Worm (Caenorhabditis elegans): ENCODE results near the gene slc-25A21.
A peak's percentile ranks its signal among the peaks of the same experiment; 100 is the strongest.

The slc-25A21 gene

ce11 chrX:16209660-16210059, 20.0 kb downstream of the slc-25A21 start:
- TF ChIP-seq Y56A3A.18 (GFP tag; IDR thresholded peaks at IDR 0.05) (peak; percentile 96), aptf-3 (GFP tag; IDR thresholded peaks at IDR 0.05) (peak; percentile 76; the same call in 1 of the 2 replicates), lir-1 (GFP tag; conservative IDR thresholded peaks at IDR 0.05) (peak; percentile 52), hmg-1.2 (GFP tag; IDR thresholded peaks at IDR 0.05) (peak; percentile 92), F10E7.11 (tag; optimal IDR thresholded peaks at IDR 0.05) (peak; percentile 77), ztf-3 (GFP tag; optimal IDR thresholded peaks at IDR 0.05) (peak; percentile 30), unc-130 (GFP tag; optimal IDR thresholded peaks at IDR 0.05) (peak; percentile 41), ztf-18 (tag; optimal IDR thresholded peaks at IDR 0.05) (peak; percentile 59), ceh-58 (GFP tag; IDR thresholded peaks at IDR 0.05) (peak; percentile 89; the same call in 1 of the 2 replicates), D2030.7 (GFP tag; IDR thresholded peaks at IDR 0.05) (peak; percentile 80), lin-54 (GFP tag; optimal IDR thresholded peaks at IDR 0.05) (peak; percentile 77), C17E4.6 (GFP tag; IDR thresholded peaks at IDR 0.05) (peak; percentile 39; the same call in 1 of the 2 replicates), mxl-1 (tag; optimal IDR thresholded peaks at IDR 0.05) (peak; percentile 66), efl-1 (GFP tag; optimal IDR thresholded peaks at IDR 0.05) (no peak), dpl-1 (GFP tag; optimal IDR thresholded peaks at IDR 0.05) (peak; percentile 16), T07F8.4 (tag; optimal IDR thresholded peaks at IDR 0.05) (peak; percentile 85), F57C9.4 (tag; optimal IDR thresholded peaks at IDR 0.05) (peak; percentile 61), nfya-1 (tag; optimal IDR thresholded peaks at IDR 0.05; ENCODE audit: borderline replicate concordance, insufficient read depth) (no peak), pbrm-1 (GFP tag; IDR thresholded peaks at IDR 0.05) (peak; percentile 92), let-526 (GFP tag; IDR thresholded peaks at IDR 0.05) (peak; percentile 67; the same call in 1 of the 2 replicates), ztf-28 (GFP tag; IDR thresholded peaks at IDR 0.05) (peak; percentile 80; the same call in 1 of the 2 replicates), B0261.1 (tag; optimal IDR thresholded peaks at IDR 0.05) (peak; percentile 99), hlh-12 (tag; optimal IDR thresholded peaks at IDR 0.05) (no peak), C06A6.2 (GFP tag; conservative IDR thresholded peaks at IDR 0.05) (peak; percentile 77), dox-1 (GFP tag; IDR thresholded peaks at IDR 0.05) (peak; percentile 94), ceh-100 (GFP tag; IDR thresholded peaks at IDR 0.05) (peak; percentile 69), zim-3 (tag; optimal IDR thresholded peaks at IDR 0.05) (peak; percentile 80), lin-35 (GFP tag; optimal IDR thresholded peaks at IDR 0.05) (peak in 2 of 3 experiments; percentile 5 to 89), fkh-3 (tag; optimal IDR thresholded peaks at IDR 0.05) (peak; percentile 91), athp-1 (tag; optimal IDR thresholded peaks at IDR 0.05) (peak; percentile 71), snpc-1.1 (tag; optimal IDR thresholded peaks at IDR 0.05; ENCODE audit: insufficient read depth) (peak; percentile 70), sdz-38 (tag; optimal IDR thresholded peaks at IDR 0.05) (no peak), attf-5 (GFP tag; optimal IDR thresholded peaks at IDR 0.05) (peak; percentile 40), Y53G8AR.9 (GFP tag; conservative IDR thresholded peaks at IDR 0.05) (peak; percentile 89), chd-7 (tag; optimal IDR thresholded peaks at IDR 0.05) (peak; percentile 85), hsf-1 (GFP tag; IDR thresholded peaks at IDR 0.05) (peak; percentile 53; the same call in 1 of the 2 replicates), B0035.1 (tag; optimal IDR thresholded peaks at IDR 0.05) (peak; percentile 75), F57A8.1 (GFP tag; optimal IDR thresholded peaks at IDR 0.05) (peak; percentile 87), dpff-1 (tag; optimal IDR thresholded peaks at IDR 0.05) (no peak), egrh-3 (GFP tag; IDR thresholded peaks at IDR 0.05) (peak; percentile 81), mes-4 (tag; optimal IDR thresholded peaks at IDR 0.05) (peak; percentile 68), B0019.2 (GFP tag; conservative IDR thresholded peaks at IDR 0.05) (no peak), snpc-4 (GFP tag; optimal IDR thresholded peaks at IDR 0.05) (peak; percentile 76), snpc-4 (tag; optimal IDR thresholded peaks at IDR 0.05) (peak; percentile 82 to 89 (median 87)), ztf-25 (GFP tag; IDR thresholded peaks at IDR 0.05) (peak; percentile 81), lin-40 (tag; optimal IDR thresholded peaks at IDR 0.05) (peak; percentile 96), madf-6 (GFP tag; IDR thresholded peaks at IDR 0.05) (peak; percentile 77), ceh-40 (GFP tag; IDR thresholded peaks at IDR 0.05) (peak; percentile 80)
